Worm (Caenorhabditis elegans): ENCODE results near the gene R11G10.4.
A peak's percentile ranks its signal among the peaks of the same experiment; 100 is the strongest.

The R11G10.4 gene

DNA sequence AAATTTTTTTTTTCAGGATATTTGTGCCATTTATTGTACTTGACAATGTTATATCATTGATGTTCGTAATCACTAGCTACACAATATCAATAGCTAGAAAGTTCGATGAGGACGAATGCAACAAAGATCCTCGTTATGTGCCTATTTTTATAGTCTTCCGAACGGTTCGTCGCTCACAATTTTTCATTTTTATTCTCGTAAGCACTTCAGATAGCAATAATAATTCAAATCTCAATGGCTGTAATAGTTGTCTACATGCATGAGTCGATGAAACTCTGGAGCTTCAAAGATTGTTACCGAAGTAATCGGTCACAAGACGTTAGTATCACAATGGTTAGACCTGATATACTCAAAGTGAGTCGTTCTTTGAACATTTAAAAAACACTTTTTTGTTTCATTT is 22.7 kb downstream of the R11G10.4 start:
- TF ChIP-seq lsy-2 (tag; optimal IDR thresholded peaks at IDR 0.05): no peak
- TF ChIP-seq nhr-12 (tag; optimal IDR thresholded peaks at IDR 0.05): no peak
- no peak for TF ChIP-seq hlh-1 (tag; optimal IDR thresholded peaks at IDR 0.05)
- no peak for TF ChIP-seq ces-1 (GFP tag; optimal IDR thresholded peaks at IDR 0.05)
- no peak for TF ChIP-seq sptf-1 (tag; optimal IDR thresholded peaks at IDR 0.05)
- no peak for TF ChIP-seq unc-39 (tag; optimal IDR thresholded peaks at IDR 0.05)
- no peak for TF ChIP-seq zip-8 (tag; optimal IDR thresholded peaks at IDR 0.05)
- TF ChIP-seq elt-1 (tag; optimal IDR thresholded peaks at IDR 0.05; ENCODE audit: borderline replicate concordance, insufficient read depth): no peak
- no peak for TF ChIP-seq sem-2 (GFP tag; optimal IDR thresholded peaks at IDR 0.05)
- TF ChIP-seq mep-1 (tag; optimal IDR thresholded peaks at IDR 0.05): no peak
- no peak for TF ChIP-seq flh-1 (GFP tag; optimal IDR thresholded peaks at IDR 0.05)
- TF ChIP-seq ceh-39 (tag; optimal IDR thresholded peaks at IDR 0.05): no peak
- TF ChIP-seq nhr-237 (tag; optimal IDR thresholded peaks at IDR 0.05): no peak
- no peak for TF ChIP-seq ham-2 (GFP tag; optimal IDR thresholded peaks at IDR 0.05)
- no peak for TF ChIP-seq nhr-28 (tag; optimal IDR thresholded peaks at IDR 0.05)
- no peak for TF ChIP-seq cnd-1 (tag; optimal IDR thresholded peaks at IDR 0.05)
- TF ChIP-seq mab-5 (tag; optimal IDR thresholded peaks at IDR 0.05): no peak
- TF ChIP-seq lin-32 (GFP tag; optimal IDR thresholded peaks at IDR 0.05): no peak

DNA sequence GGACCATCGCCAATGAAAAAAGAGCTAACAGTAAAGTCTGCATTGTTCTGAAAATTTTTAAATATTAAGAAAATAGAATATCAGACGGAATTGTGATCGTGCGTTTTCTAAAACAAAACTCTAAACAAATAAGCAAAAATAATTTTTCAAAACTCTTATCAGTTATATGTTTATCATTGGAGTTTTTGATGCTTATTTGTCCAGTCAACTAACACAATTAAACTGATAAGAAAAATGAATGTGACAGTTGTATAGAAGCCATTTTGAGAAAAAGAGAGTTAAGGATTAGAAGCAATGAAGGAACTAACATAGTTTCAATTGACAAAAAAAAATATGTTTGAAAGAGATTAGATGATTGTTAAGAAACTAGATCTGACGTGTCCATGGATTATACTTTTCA is 24.3 kb downstream of the R11G10.4 start, which contains the start of gene ttr-44:
TSS of gene ttr-44 (minus strand) at position 47 of the 400 bp plus-strand sequence.
- no peak for TF ChIP-seq zip-8 (tag; optimal IDR thresholded peaks at IDR 0.05)
- no peak for TF ChIP-seq ceh-83 (GFP tag; optimal IDR thresholded peaks at IDR 0.05)
- no peak for TF ChIP-seq bed-3 (GFP tag; optimal IDR thresholded peaks at IDR 0.05)
- TF ChIP-seq M03D4.4 (tag; optimal IDR thresholded peaks at IDR 0.05): no peak

DNA sequence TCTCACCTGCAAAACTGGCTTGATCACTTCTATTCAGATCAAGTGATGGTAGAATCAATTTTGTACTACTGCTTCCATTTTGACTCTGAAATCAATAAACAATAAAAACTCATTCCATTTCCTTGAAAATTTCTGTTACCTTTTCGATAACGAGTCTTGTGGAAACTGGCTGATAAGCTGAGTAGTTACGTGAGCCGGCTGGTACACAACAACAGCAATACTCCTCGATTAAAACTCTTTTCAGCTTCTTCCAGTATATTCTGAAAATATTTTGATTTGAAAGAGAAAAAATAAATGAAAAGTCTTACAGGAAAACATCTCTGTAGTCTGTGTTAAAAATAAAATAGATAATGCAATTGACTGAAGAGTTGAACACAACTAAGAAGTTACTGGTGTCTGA is 26.0 kb downstream of the R11G10.4 start:
- TF ChIP-seq sptf-1 (tag; optimal IDR thresholded peaks at IDR 0.05): no peak
- no peak for TF ChIP-seq flh-1 (GFP tag; optimal IDR thresholded peaks at IDR 0.05)
- TF ChIP-seq bed-3 (GFP tag; optimal IDR thresholded peaks at IDR 0.05): no peak
- no peak for TF ChIP-seq hlh-1 (tag; optimal IDR thresholded peaks at IDR 0.05)
- TF ChIP-seq unc-120 (tag; optimal IDR thresholded peaks at IDR 0.05; ENCODE audit: poor library complexity, severe bottlenecking): no peak
- no peak for TF ChIP-seq nhr-12 (tag; optimal IDR thresholded peaks at IDR 0.05)
- no peak for TF ChIP-seq tbx-8 (GFP tag; optimal IDR thresholded peaks at IDR 0.05)
- no peak for TF ChIP-seq elt-1 (tag; optimal IDR thresholded peaks at IDR 0.05; ENCODE audit: borderline replicate concordance, insufficient read depth)
- no peak for TF ChIP-seq lsy-2 (tag; optimal IDR thresholded peaks at IDR 0.05)
- TF ChIP-seq ceh-83 (GFP tag; optimal IDR thresholded peaks at IDR 0.05): no peak
- TF ChIP-seq nhr-2 (tag; optimal IDR thresholded peaks at IDR 0.05): no peak
- no peak for TF ChIP-seq M03D4.4 (tag; optimal IDR thresholded peaks at IDR 0.05)

DNA sequence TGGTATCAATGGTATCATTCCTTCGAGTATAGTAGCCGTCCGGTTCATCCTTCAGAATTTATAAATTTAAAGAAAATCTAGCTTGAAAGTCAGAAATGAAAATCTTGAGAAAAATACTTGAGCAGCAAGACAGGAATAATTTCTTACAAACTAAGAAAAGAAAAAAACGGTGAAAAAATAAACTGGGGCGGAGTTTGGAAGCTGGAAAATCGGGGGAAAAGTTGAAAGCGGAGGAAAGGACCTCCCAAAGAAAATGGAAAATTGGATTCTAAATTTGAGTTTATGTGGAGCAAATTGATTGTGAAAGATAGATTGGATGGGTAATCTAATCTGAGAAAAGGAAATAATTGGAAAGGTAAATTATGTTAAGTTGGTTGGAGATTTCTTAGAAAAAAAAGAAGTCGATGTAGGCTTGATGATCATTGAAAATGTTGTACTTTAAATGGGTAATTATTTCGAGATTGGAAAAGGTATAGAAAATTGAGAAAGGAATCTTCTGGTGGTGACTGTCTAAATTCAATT is 29.7 kb downstream of the R11G10.4 start, which contains the start of gene frpr-5:
TSS of gene frpr-5 (minus strand) at position 51 of the 522 bp plus-strand sequence.
- TF ChIP-seq snpc-4 (tag; optimal IDR thresholded peaks at IDR 0.05) (no peak), nhr-2 (tag; optimal IDR thresholded peaks at IDR 0.05) (no peak), ces-1 (GFP tag; optimal IDR thresholded peaks at IDR 0.05) (peak; percentile 57), nhr-12 (tag; optimal IDR thresholded peaks at IDR 0.05) (no peak), lsy-2 (tag; optimal IDR thresholded peaks at IDR 0.05) (no peak), M03D4.4 (tag; optimal IDR thresholded peaks at IDR 0.05) (no peak)

DNA sequence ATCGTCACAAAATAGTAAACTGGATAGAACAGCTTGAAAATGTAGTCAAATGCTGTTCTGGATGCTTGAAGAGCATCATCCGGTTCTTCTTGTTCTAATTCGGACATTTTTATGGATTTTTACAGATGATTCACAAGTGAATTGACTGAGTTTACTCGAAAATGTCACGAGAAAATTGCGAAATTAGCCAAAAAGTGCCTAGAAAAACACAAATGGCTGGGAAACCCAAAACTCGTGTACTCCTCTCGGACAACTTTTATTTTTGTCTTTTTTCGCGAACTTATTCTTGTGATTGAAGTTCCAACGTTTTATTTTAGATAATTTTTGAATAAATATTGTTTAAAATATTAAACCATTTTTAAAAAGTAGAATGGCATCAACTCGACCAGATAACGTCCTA is 45.2 kb downstream of the R11G10.4 start, which contains the start of the genes C56A3.4 and C56A3.5:
TSS of gene C56A3.4 (minus strand) at position 154 of the 400 bp plus-strand sequence.
TSS of gene C56A3.5 (plus strand) at position 367 of the 400 bp plus-strand sequence.
- peak; percentile 22 for TF ChIP-seq ces-1 (GFP tag; optimal IDR thresholded peaks at IDR 0.05)
- TF ChIP-seq nhr-12 (tag; optimal IDR thresholded peaks at IDR 0.05): no peak

DNA sequence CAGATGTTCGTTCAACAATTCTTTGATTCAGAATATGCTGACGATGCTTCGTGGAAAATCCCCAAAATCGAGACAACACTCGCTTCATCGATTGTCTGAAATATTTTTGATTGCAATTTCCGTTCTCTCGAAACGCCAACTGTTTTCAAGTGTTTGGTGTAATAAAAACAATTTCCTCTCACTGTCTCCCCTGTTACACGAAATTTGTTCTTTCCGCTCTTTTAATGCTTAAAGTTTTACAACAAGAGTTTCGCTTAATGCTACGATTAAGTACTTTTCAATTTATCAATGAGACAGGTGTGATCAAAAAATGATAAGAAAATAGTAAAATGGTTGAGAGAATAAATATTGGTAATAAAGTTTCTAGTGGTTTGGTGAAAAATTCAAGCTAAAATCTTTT is 49.9 kb downstream of the R11G10.4 start, which contains the start of gene C56A3.6:
TSS of gene C56A3.6 (minus strand) at position 101 of the 400 bp plus-strand sequence.
- TF ChIP-seq hlh-1 (tag; optimal IDR thresholded peaks at IDR 0.05) (peak; percentile 16), lin-13 (tag; optimal IDR thresholded peaks at IDR 0.05) (no peak), nhr-76 (tag; optimal IDR thresholded peaks at IDR 0.05) (no peak)
